Fruit fly (Drosophila melanogaster): ENCODE data around the gene Cpr72Ea.

The Cpr72Ea gene

DNA sequence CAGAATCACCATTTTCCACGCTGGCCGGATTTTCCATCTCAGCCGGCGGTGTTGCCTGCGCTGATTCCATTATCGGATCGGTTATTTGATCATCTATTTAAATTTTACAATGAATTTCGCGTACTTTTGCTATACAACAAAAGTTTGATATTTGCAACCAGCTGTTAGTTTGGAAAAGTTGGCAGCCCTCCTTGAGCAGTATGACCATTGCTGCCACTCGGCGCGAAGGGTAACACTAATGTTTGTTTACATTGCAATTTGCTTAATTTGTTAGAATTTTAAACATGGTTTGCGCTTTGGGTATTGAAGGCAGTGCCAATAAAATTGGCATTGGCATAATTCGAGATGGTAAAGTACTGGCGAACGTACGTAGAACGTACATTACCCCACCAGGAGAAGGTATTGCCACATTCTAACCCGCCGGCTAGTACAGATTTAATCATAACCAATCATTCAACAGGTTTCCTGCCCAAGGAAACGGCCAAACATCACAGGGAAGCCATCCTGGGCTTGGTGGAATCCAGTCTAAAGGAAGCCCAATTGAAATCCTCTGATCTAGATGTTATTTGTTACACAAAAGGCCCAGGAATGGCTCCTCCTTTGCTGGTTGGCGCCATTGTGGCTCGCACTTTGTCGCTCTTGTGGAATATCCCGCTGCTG lies 10.5 kb upstream of the Cpr72Ea start, which contains the start of the genes Golgin104 and Tcs3 (continued):
- TF ChIP-seq pan (optimal IDR thresholded peaks at IDR 0.05): no peak
- no peak for TF ChIP-seq pan (GFP tag; optimal IDR thresholded peaks at IDR 0.05 in 1 of 2, IDR thresholded peaks at IDR 0.05 in 1 of 2)
- no peak for TF ChIP-seq CG6272 (GFP tag; IDR thresholded peaks at IDR 0.05)
- TF ChIP-seq Antp (GFP tag; optimal IDR thresholded peaks at IDR 0.05): no peak
- no peak for TF ChIP-seq CG12769 (tag; optimal IDR thresholded peaks at IDR 0.05)
- no peak for TF ChIP-seq oc (tag; optimal IDR thresholded peaks at IDR 0.05)
- no peak for TF ChIP-seq CG9609 (GFP tag; optimal IDR thresholded peaks at IDR 0.05)
- TF ChIP-seq CG6683 (GFP tag; optimal IDR thresholded peaks at IDR 0.05): no peak
- no peak for TF ChIP-seq ase (GFP tag; IDR thresholded peaks at IDR 0.05)
- TF ChIP-seq CG1647 (GFP tag; optimal IDR thresholded peaks at IDR 0.05): no peak
- no peak for TF ChIP-seq bcd (GFP tag; optimal IDR thresholded peaks at IDR 0.05)
- no peak for TF ChIP-seq CG30431 (GFP tag; optimal IDR thresholded peaks at IDR 0.05)
- TF ChIP-seq gcm2 (GFP tag; optimal IDR thresholded peaks at IDR 0.05): no peak
- no peak for TF ChIP-seq Hr3 (GFP tag; optimal IDR thresholded peaks at IDR 0.05)
- TF ChIP-seq bowl (GFP tag; IDR thresholded peaks at IDR 0.05): no peak
- no peak for TF ChIP-seq p53 (GFP tag; optimal IDR thresholded peaks at IDR 0.05)
- no peak for TF ChIP-seq Side (GFP tag; optimal IDR thresholded peaks at IDR 0.05)
- TF ChIP-seq CG10565 (GFP tag; optimal IDR thresholded peaks at IDR 0.05): no peak
- TF ChIP-seq CG18262 (tag; optimal IDR thresholded peaks at IDR 0.05): no peak
- TF ChIP-seq MESR4 (GFP tag; optimal IDR thresholded peaks at IDR 0.05): peak; percentile 56
- no peak for TF ChIP-seq sr (GFP tag; IDR thresholded peaks at IDR 0.05)
- no peak for TF ChIP-seq dysf (GFP tag; IDR thresholded peaks at IDR 0.05)
- TF ChIP-seq CG17802 (tag; optimal IDR thresholded peaks at IDR 0.05): no peak
- TF ChIP-seq nom (GFP tag; optimal IDR thresholded peaks at IDR 0.05): no peak
- TF ChIP-seq CG2875 (GFP tag; optimal IDR thresholded peaks at IDR 0.05): no peak
- no peak for TF ChIP-seq Opbp (GFP tag; IDR thresholded peaks at IDR 0.05; ENCODE audit: partially characterized antibody)
- no peak for TF ChIP-seq D (optimal IDR thresholded peaks at IDR 0.05)
- no peak for TF ChIP-seq D (GFP tag; optimal IDR thresholded peaks at IDR 0.05)
- TF ChIP-seq chm (GFP tag; IDR thresholded peaks at IDR 0.05): no peak
- TF ChIP-seq ATbp (GFP tag; optimal IDR thresholded peaks at IDR 0.05): no peak
- no peak for TF ChIP-seq CG30020 (tag; optimal IDR thresholded peaks at IDR 0.05)
- TF ChIP-seq CG15696 (tag; optimal IDR thresholded peaks at IDR 0.05): no peak
- TF ChIP-seq Ets97D (GFP tag; optimal IDR thresholded peaks at IDR 0.05): peak; percentile 26
- no peak for TF ChIP-seq fu2 (GFP tag; optimal IDR thresholded peaks at IDR 0.05)
- TF ChIP-seq CG42726 (GFP tag; IDR thresholded peaks at IDR 0.05; ENCODE audit: partially characterized antibody): no peak
- no peak for TF ChIP-seq CG11093 (GFP tag; IDR thresholded peaks at IDR 0.05)
- no peak for TF ChIP-seq CG4282 (GFP tag; optimal IDR thresholded peaks at IDR 0.05)
- no peak for TF ChIP-seq CG9437 (GFP tag; optimal IDR thresholded peaks at IDR 0.05)
- no peak for TF ChIP-seq Dad (GFP tag; optimal IDR thresholded peaks at IDR 0.05)
- TF ChIP-seq exex (tag; optimal IDR thresholded peaks at IDR 0.05): peak; percentile 8
- TF ChIP-seq ERR (GFP tag; optimal IDR thresholded peaks at IDR 0.05): no peak
- no peak for TF ChIP-seq gsb (GFP tag; IDR thresholded peaks at IDR 0.05)
- no peak for TF ChIP-seq CG11504 (tag; optimal IDR thresholded peaks at IDR 0.05)
- peak; percentile 69 for TF ChIP-seq gfzf (GFP tag; optimal IDR thresholded peaks at IDR 0.05)
- no peak for TF ChIP-seq dmrt99B (tag; optimal IDR thresholded peaks at IDR 0.05)
- no peak for TF ChIP-seq CG4328 (GFP tag; optimal IDR thresholded peaks at IDR 0.05)
- TF ChIP-seq CG11723 (GFP tag; optimal IDR thresholded peaks at IDR 0.05): no peak
- TF ChIP-seq Pdp1 (GFP tag; optimal IDR thresholded peaks at IDR 0.05): peak in 1 of 2 experiments; percentile 3
- no peak for TF ChIP-seq sc (optimal IDR thresholded peaks at IDR 0.05)
- TF ChIP-seq sc (GFP tag; optimal IDR thresholded peaks at IDR 0.05): no peak
- no peak for TF ChIP-seq schlank (tag; optimal IDR thresholded peaks at IDR 0.05)
